Fruit fly (Drosophila melanogaster): ENCODE measurements around the gene Krn.

The Krn gene

DNA sequence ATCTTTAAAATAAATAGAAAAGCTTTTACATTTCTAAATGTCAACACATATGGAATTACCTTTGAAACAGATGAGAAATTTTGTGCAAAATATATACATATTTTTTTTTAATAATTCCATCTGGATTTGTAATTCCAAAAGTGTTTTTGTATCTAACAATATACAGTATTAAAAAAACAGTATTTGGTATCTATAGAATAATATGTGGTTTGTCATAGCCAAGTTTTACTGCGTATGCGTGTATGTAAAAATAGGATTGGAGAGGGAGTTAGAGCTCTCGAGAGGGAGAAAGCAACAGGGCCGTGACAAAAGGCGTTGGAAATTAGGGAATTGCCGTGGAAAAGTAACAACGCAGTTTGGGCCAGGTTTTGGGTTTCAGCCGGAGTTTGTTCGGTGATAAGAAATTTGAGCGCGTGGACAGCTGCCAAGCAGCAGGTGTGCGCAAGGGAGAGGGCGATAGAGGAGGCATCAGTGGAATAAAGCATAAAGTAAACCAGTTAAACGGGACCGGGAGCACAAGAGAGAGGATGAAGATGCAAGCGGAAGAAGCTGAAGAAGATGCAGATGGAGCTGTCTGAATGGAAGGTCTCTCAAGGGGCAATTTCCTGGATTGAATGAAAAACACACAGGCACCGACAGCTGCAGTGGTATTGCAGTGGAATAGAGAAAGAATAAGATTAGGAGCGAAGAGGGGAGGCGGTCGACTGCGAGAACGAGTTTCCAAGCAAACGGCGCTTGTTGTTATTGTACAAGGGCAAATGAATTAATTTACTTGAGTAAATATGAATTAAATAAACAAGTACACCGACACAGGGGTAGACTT, 991 bp downstream of the Krn start (continued):
- TF ChIP-seq Adf1 (GFP tag; IDR thresholded peaks at IDR 0.05): no peak
- TF ChIP-seq Sox100B (GFP tag; optimal IDR thresholded peaks at IDR 0.05): peak; percentile 67
- TF ChIP-seq HLH54F (GFP tag; optimal IDR thresholded peaks at IDR 0.05): no peak
- no peak for TF ChIP-seq emc (GFP tag; optimal IDR thresholded peaks at IDR 0.05)
- TF ChIP-seq Med (GFP tag): peak; percentile 74
- peak; percentile 47 for TF ChIP-seq CG17359 (tag; optimal IDR thresholded peaks at IDR 0.05)
- TF ChIP-seq fd64A (GFP tag; optimal IDR thresholded peaks at IDR 0.05): peak; percentile 72
- no peak for TF ChIP-seq Ets65A (GFP tag)
- TF ChIP-seq CG10654 (GFP tag; optimal IDR thresholded peaks at IDR 0.05): peak; percentile 70
- TF ChIP-seq caup (GFP tag; optimal IDR thresholded peaks at IDR 0.05; ENCODE audit: severe bottlenecking): peak; percentile 71
- TF ChIP-seq CG32532 (GFP tag; IDR thresholded peaks at IDR 0.05): peak; percentile 28; the same call in 1 of the 2 replicates
- TF ChIP-seq pfk (GFP tag; optimal IDR thresholded peaks at IDR 0.05): peak; percentile 34
- TF ChIP-seq CG4854 (GFP tag; optimal IDR thresholded peaks at IDR 0.05): no peak
- peak; percentile 69; the same call in 2 of the 3 replicates for TF ChIP-seq sr (GFP tag; IDR thresholded peaks at IDR 0.05)
- peak; percentile 74 for TF ChIP-seq CG3281 (GFP tag; optimal IDR thresholded peaks at IDR 0.05)
- TF ChIP-seq CG2199 (GFP tag; IDR thresholded peaks at IDR 0.05): peak; percentile 54; the same call in 1 of the 3 replicates
- TF ChIP-seq dimm (GFP tag; IDR thresholded peaks at IDR 0.05): no peak
- no peak for TF ChIP-seq ERR (GFP tag; optimal IDR thresholded peaks at IDR 0.05)
- no peak for TF ChIP-seq CG10147 (GFP tag; optimal IDR thresholded peaks at IDR 0.05)
- TF ChIP-seq CG5180 (GFP tag; optimal IDR thresholded peaks at IDR 0.05): peak; percentile 64
- TF ChIP-seq CG1832 (GFP tag; optimal IDR thresholded peaks at IDR 0.05): peak; percentile 73
- TF ChIP-seq sim (GFP tag; IDR thresholded peaks at IDR 0.05): no peak
- TF ChIP-seq CG31365 (tag; optimal IDR thresholded peaks at IDR 0.05): no peak
- TF ChIP-seq disco-r (GFP tag; optimal IDR thresholded peaks at IDR 0.05): no peak
- peak; percentile 24 for TF ChIP-seq repo (GFP tag; optimal IDR thresholded peaks at IDR 0.05)
- peak; percentile 5 for TF ChIP-seq ab (GFP tag; optimal IDR thresholded peaks at IDR 0.05)
- peak; percentile 59 for TF ChIP-seq CG6765 (GFP tag; optimal IDR thresholded peaks at IDR 0.05)
- no peak for TF ChIP-seq Lhr (GFP tag; optimal IDR thresholded peaks at IDR 0.05)
- peak; percentile 75 for TF ChIP-seq CG6813 (GFP tag; optimal IDR thresholded peaks at IDR 0.05)
- TF ChIP-seq br (optimal IDR thresholded peaks at IDR 0.05): no peak
- peak; percentile 41 for TF ChIP-seq slou (GFP tag; optimal IDR thresholded peaks at IDR 0.05)
- no peak for TF ChIP-seq tna (GFP tag; IDR thresholded peaks at IDR 0.05; ENCODE audit: partially characterized antibody)
- peak; percentile 45 for TF ChIP-seq CG4820 (GFP tag; optimal IDR thresholded peaks at IDR 0.05)
- TF ChIP-seq sug (tag; optimal IDR thresholded peaks at IDR 0.05): no peak
- TF ChIP-seq Xbp1 (GFP tag; optimal IDR thresholded peaks at IDR 0.05): no peak
- TF ChIP-seq HLH3B (GFP tag; IDR thresholded peaks at IDR 0.05): peak; percentile 69; the same call in 1 of the 2 replicates
- TF ChIP-seq NFAT (GFP tag; IDR thresholded peaks at IDR 0.05): peak; percentile 77; the same call in 1 of the 2 replicates
- TF ChIP-seq ci (GFP tag; IDR thresholded peaks at IDR 0.05): peak; percentile 19; the same call in 1 of the 3 replicates
- 0 out of 2 replicates have a peak, but pooled peaks have one; percentile 28 for TF ChIP-seq bbx (GFP tag; IDR thresholded peaks at IDR 0.05; ENCODE audit: partially characterized antibody)
- TF ChIP-seq CG15269 (tag; optimal IDR thresholded peaks at IDR 0.05): no peak
- TF ChIP-seq CG10431 (GFP tag; optimal IDR thresholded peaks at IDR 0.05): no peak
- TF ChIP-seq pita (GFP tag; optimal IDR thresholded peaks at IDR 0.05): no peak
- peak; percentile 57 for TF ChIP-seq CG13296 (GFP tag; optimal IDR thresholded peaks at IDR 0.05)
- no peak for TF ChIP-seq prd (optimal IDR thresholded peaks at IDR 0.05)
- TF ChIP-seq prd (GFP tag; IDR thresholded peaks at IDR 0.05): peak; percentile 31; the same call in 2 of the 3 replicates
- TF ChIP-seq Ets97D (GFP tag; optimal IDR thresholded peaks at IDR 0.05): no peak
- TF ChIP-seq otp (GFP tag; IDR thresholded peaks at IDR 0.05): 0 out of 3 replicates have a peak, but pooled peaks have one; percentile 12
- TF ChIP-seq Mrtf (GFP tag; IDR thresholded peaks at IDR 0.05): peak; percentile 28; the same call in 1 of the 3 replicates
- TF ChIP-seq CG6689 (GFP tag; IDR thresholded peaks at IDR 0.05): peak; percentile 61

Data from whole organism, embryonic.